Worm (Caenorhabditis elegans) whole organism, L4 larva: ENCODE data around the gene F16G10.9.

ENCODE experiments used
- F26F4.8 ChIP-seq: fragments of 200-800 bp; sonication (Bioruptor generic); conservative IDR thresholded peaks from 2 replicates; pipeline ENCODE4 v1.3.6; 2022; ENCODE audit warnings: missing genetic modification characterization, missing compliant biosample characterization
- R02D3.7 ChIP-seq: fragments of 150-350 bp; sonication (generic microtip); optimal IDR thresholded peaks from 3 replicates; lab custom pipeline; 2014; ENCODE audit warnings: missing biosample characterization, missing genetic modification characterization
- T20F7.1 ChIP-seq: fragments of 200-800 bp; sonication (Bioruptor generic); optimal IDR thresholded peaks from 2 replicates; lab custom pipeline; 2018; ENCODE audit warnings: mild to moderate bottlenecking, missing genetic modification characterization, missing compliant biosample characterization
- Y48G9A.11 ChIP-seq: fragments of 200-800 bp; sonication (Bioruptor generic); IDR thresholded peaks from 2 replicates; pipeline ENCODE4 v1.3.6; 2022; ENCODE audit warnings: missing genetic modification reagents, missing genetic modification characterization, missing compliant biosample characterization
- ZK337.2 ChIP-seq: fragments of 200-800 bp; sonication (Bioruptor generic); IDR thresholded peaks from 2 replicates; pipeline ENCODE4 v1.3.6; 2022; ENCODE audit warnings: missing genetic modification reagents, missing genetic modification characterization, missing compliant biosample characterization
- aha-1 ChIP-seq: fragments of 150-350 bp; peaks from one replicate; lab custom pipeline; 2014; ENCODE audit warnings: missing biosample characterization, missing genetic modification characterization
- aly-2 ChIP-seq: sonication (generic microtip); optimal IDR thresholded peaks from 2 replicates; lab custom pipeline; 2018; ENCODE audit warnings: missing biosample characterization, missing genetic modification characterization
- ceh-20 ChIP-seq: fragments of 200-800 bp; sonication (Bioruptor generic); IDR thresholded peaks from 2 replicates; pipeline ENCODE4 v1.3.6; 2022; ENCODE audit warnings: missing genetic modification reagents, missing genetic modification characterization, missing compliant biosample characterization
- ceh-28 ChIP-seq: fragments of 150-350 bp; optimal IDR thresholded peaks from 2 replicates; lab custom pipeline; 2014; ENCODE audit warnings: missing biosample characterization, missing genetic modification reagents, missing genetic modification characterization
- ceh-82 ChIP-seq: sonication (generic microtip); optimal IDR thresholded peaks from 2 replicates; lab custom pipeline; 2017; ENCODE audit warnings: missing biosample characterization, missing genetic modification characterization
- ctbp-1 ChIP-seq: fragments of 200-800 bp; sonication (Bioruptor generic); IDR thresholded peaks from 2 replicates; pipeline ENCODE4 v1.3.6; 2022; ENCODE audit warnings: missing genetic modification reagents, missing genetic modification characterization, missing compliant biosample characterization
- daf-19 ChIP-seq: fragments of 200-800 bp; sonication (Bioruptor generic); conservative IDR thresholded peaks from 2 replicates; pipeline ENCODE4 v1.3.6; 2022; ENCODE audit warnings: missing genetic modification characterization, missing compliant biosample characterization
- daf-8 ChIP-seq: fragments of 200-800 bp; sonication (Bioruptor generic); IDR thresholded peaks from 2 replicates; pipeline ENCODE4 v1.3.6; 2022; ENCODE audit warnings: missing genetic modification characterization, missing compliant biosample characterization
- dmd-6 ChIP-seq: fragments of 200-800 bp; sonication (Bioruptor generic); IDR thresholded peaks from 2 replicates; pipeline ENCODE4 v1.3.6; 2022; ENCODE audit warnings: missing genetic modification reagents, missing genetic modification characterization, missing compliant biosample characterization
- dpl-1 ChIP-seq: fragments of 150-350 bp; optimal IDR thresholded peaks from 2 replicates; lab custom pipeline; 2014; ENCODE audit warnings: missing biosample characterization, missing genetic modification reagents, missing genetic modification characterization
- duxl-1 ChIP-seq: sonication (generic microtip); optimal IDR thresholded peaks from 2 replicates; lab custom pipeline; 2016; ENCODE audit warnings: mild to moderate bottlenecking, missing genetic modification characterization, moderate library complexity, missing compliant biosample characterization; ENCODE audit not compliant: poor library complexity
- dve-1 ChIP-seq: sonication (generic microtip); optimal IDR thresholded peaks from 2 replicates; lab custom pipeline; 2017; ENCODE audit warnings: antibody characterized with exemption, mild to moderate bottlenecking, missing genetic modification characterization, missing compliant biosample characterization; ENCODE audit not compliant: insufficient read depth
- egl-27 ChIP-seq: sonication (generic microtip); optimal IDR thresholded peaks from 3 replicates; lab custom pipeline; 2017; ENCODE audit warnings: missing biosample characterization, missing genetic modification reagents, missing genetic modification characterization
- fos-1 ChIP-seq: fragments of 150-350 bp; optimal IDR thresholded peaks from 2 replicates; lab custom pipeline; 2014; ENCODE audit warnings: missing biosample characterization, missing genetic modification characterization
- hif-1 ChIP-seq, 2 experiments: sonication (generic microtip); optimal IDR thresholded peaks; 2 replicates each; lab custom pipeline; 2016 to 2017; ENCODE audit warnings: missing compliant biosample characterization in 2 of 2, missing genetic modification characterization in 2 of 2, missing genetic modification reagents in 2 of 2, missing genotype in 2 of 2, mild to moderate bottlenecking in 1 of 2
- hlh-30 ChIP-seq: sonication (generic microtip); optimal IDR thresholded peaks from 2 replicates; lab custom pipeline; 2017; ENCODE audit warnings: antibody characterized with exemption, mild to moderate bottlenecking, missing genetic modification characterization, missing compliant biosample characterization; ENCODE audit not compliant: insufficient read depth
- hmg-1.1 ChIP-seq: fragments of 200-800 bp; sonication (Bioruptor generic); IDR thresholded peaks from 2 replicates; pipeline ENCODE4 v1.3.6; 2022; ENCODE audit warnings: missing genetic modification reagents, missing genetic modification characterization, missing compliant biosample characterization
- lin-1 ChIP-seq: fragments of 200-800 bp; sonication (Bioruptor generic); IDR thresholded peaks from 2 replicates; pipeline ENCODE4 v1.3.6; 2022; ENCODE audit warnings: missing genetic modification reagents, missing genetic modification characterization, missing compliant biosample characterization
- lin-13 ChIP-seq: fragments of 150-350 bp; optimal IDR thresholded peaks from 2 replicates; lab custom pipeline; 2014; ENCODE audit warnings: missing biosample characterization, missing genetic modification reagents, missing genetic modification characterization
- lin-15B ChIP-seq: fragments of 150-350 bp; sonication (generic microtip); optimal IDR thresholded peaks from 3 replicates; lab custom pipeline; 2014; ENCODE audit warnings: missing biosample characterization, missing genetic modification characterization
- lin-29 ChIP-seq: fragments of 200-800 bp; sonication (Bioruptor generic); IDR thresholded peaks from 2 replicates; pipeline ENCODE4 v1.3.6; 2022; ENCODE audit warnings: missing genetic modification reagents, missing genetic modification characterization, missing compliant biosample characterization
- mdl-1 ChIP-seq, 2 experiments: fragments of 150-350 bp in 1 of 2; sonication (generic microtip) in 1 of 2; optimal IDR thresholded peaks; 2 replicates each; lab custom pipeline; 2014 to 2017; ENCODE audit warnings: missing biosample characterization in 2 of 2, missing genetic modification characterization in 2 of 2
- mdt-29 ChIP-seq: fragments of 200-800 bp; sonication (Bioruptor generic); IDR thresholded peaks from 2 replicates; pipeline ENCODE4 v1.3.6; 2022; ENCODE audit warnings: missing genetic modification reagents, missing genetic modification characterization, missing compliant biosample characterization
- mxl-2 ChIP-seq: fragments of 200-800 bp; sonication (Bioruptor generic); conservative IDR thresholded peaks from 2 replicates; pipeline ENCODE4 v1.3.6; 2022; ENCODE audit warnings: missing genetic modification reagents, missing genetic modification characterization, missing compliant biosample characterization
- nhr-102 ChIP-seq: sonication (generic microtip); optimal IDR thresholded peaks from 2 replicates; lab custom pipeline; 2016; ENCODE audit warnings: mild to moderate bottlenecking, missing genetic modification characterization, moderate library complexity, missing compliant biosample characterization
- nhr-111 ChIP-seq: fragments of 200-800 bp; sonication (Bioruptor generic); optimal IDR thresholded peaks from 2 replicates; lab custom pipeline; 2018; ENCODE audit warnings: mild to moderate bottlenecking, missing genetic modification characterization, missing compliant biosample characterization
- nhr-41 ChIP-seq: fragments of 200-800 bp; sonication (Bioruptor generic); IDR thresholded peaks from 2 replicates; pipeline ENCODE4 v1.3.6; 2022; ENCODE audit warnings: missing genetic modification reagents, missing genetic modification characterization, missing compliant biosample characterization
- nhr-76 ChIP-seq: fragments of 150-350 bp; optimal IDR thresholded peaks from 2 replicates; lab custom pipeline; 2014; ENCODE audit warnings: missing biosample characterization, missing genetic modification characterization
- nhr-77 ChIP-seq: fragments of 150-350 bp; optimal IDR thresholded peaks from 2 replicates; lab custom pipeline; 2014; ENCODE audit warnings: missing biosample characterization, missing genetic modification characterization
- set-16 ChIP-seq: fragments of 200-800 bp; sonication (Bioruptor generic); IDR thresholded peaks from 2 replicates; pipeline ENCODE4 v1.3.6; 2022; ENCODE audit warnings: missing genetic modification reagents, missing genetic modification characterization, missing compliant biosample characterization
- spr-3 ChIP-seq: fragments of 200-800 bp; sonication (Bioruptor generic); optimal IDR thresholded peaks from 2 replicates; lab custom pipeline; 2018; ENCODE audit warnings: mild to moderate bottlenecking, missing genetic modification characterization, missing compliant biosample characterization
- tag-97 ChIP-seq: fragments of 200-800 bp; sonication (Bioruptor generic); IDR thresholded peaks from 2 replicates; pipeline ENCODE4 v1.3.6; 2022; ENCODE audit warnings: missing genetic modification characterization, missing compliant biosample characterization
- unc-62 ChIP-seq, 3 experiments: fragments of 150-350 bp in 1 of 3; sonication (generic microtip); optimal IDR thresholded peaks in 2 of 3; peaks in 1 of 3; 1 replicate in 1 of 3; 2 replicates in 2 of 3; lab custom pipeline; 2014 to 2017; ENCODE audit warnings: missing biosample characterization in 3 of 3, missing genetic modification characterization in 3 of 3, missing genetic modification reagents in 3 of 3, missing genotype in 1 of 3
- zag-1 ChIP-seq: fragments of 150-350 bp; optimal IDR thresholded peaks from 2 replicates; lab custom pipeline; 2014; ENCODE audit warnings: missing biosample characterization, missing genetic modification characterization
- zfp-2 ChIP-seq: sonication (generic microtip); optimal IDR thresholded peaks from 2 replicates; lab custom pipeline; 2016; ENCODE audit warnings: mild to moderate bottlenecking, missing genetic modification characterization, missing compliant biosample characterization

Gene F16G10.9

DNA sequence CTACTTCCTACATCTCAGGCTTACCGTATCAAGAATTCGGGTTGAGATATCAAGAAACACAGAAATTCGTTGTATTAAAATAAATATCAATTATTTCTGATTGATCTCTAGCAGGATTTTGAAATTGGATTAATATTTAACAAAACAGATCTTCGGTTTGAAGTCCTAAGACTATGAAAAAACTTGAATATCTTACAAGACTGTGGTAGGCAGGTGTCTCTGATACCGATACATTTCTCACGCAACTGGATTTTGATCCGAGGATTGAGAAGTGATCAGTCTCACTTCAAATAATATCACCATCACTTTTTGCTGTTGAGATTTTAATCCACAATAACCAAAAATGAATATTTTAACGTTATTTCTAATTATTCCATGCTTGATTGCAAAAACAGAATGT is 38.7 kb downstream of the F16G10.9 start, which contains the start of gene F43C11.4:
Gene F43C11.4 (plus strand): TSS at position 301 of the 400 bp plus-strand sequence.
- TF ChIP-seq nhr-41 (GFP tag; lab: Robert Waterston, UW), result no peak
- TF ChIP-seq nhr-102 (tag; lab: Kevin White, UChicago), result no peak
- TF ChIP-seq mxl-2 (GFP tag; lab: Robert Waterston, UW), result no peak
- no peak for TF ChIP-seq F26F4.8 (GFP tag; lab: Robert Waterston, UW)
- no peak for TF ChIP-seq lin-1 (GFP tag; lab: Robert Waterston, UW)
- TF ChIP-seq ZK337.2, result no peak
- no peak for TF ChIP-seq nhr-76 (tag; lab: Kevin White, UChicago)
- no peak for TF ChIP-seq egl-27 (tag; lab: Kevin White, UChicago)
- TF ChIP-seq mdl-1 (tag; optimal IDR thresholded peaks at IDR 0.05; lab: Kevin White, UChicago), result no peak
- no peak for TF ChIP-seq mdt-29
- no peak for TF ChIP-seq ceh-82
- TF ChIP-seq dve-1, result no peak
- TF ChIP-seq lin-29, result no peak
- no peak for TF ChIP-seq ceh-20 (GFP tag; lab: Robert Waterston, UW)
- no peak for TF ChIP-seq zag-1
- no peak for TF ChIP-seq unc-62 (GFP tag; optimal IDR thresholded peaks at IDR 0.05 in 1 of 2; lab: Kevin White, UChicago)
- no peak for TF ChIP-seq unc-62 (tag; optimal IDR thresholded peaks at IDR 0.05; lab: Kevin White, UChicago)
- no peak for TF ChIP-seq daf-8 (GFP tag; lab: Robert Waterston, UW)

DNA sequence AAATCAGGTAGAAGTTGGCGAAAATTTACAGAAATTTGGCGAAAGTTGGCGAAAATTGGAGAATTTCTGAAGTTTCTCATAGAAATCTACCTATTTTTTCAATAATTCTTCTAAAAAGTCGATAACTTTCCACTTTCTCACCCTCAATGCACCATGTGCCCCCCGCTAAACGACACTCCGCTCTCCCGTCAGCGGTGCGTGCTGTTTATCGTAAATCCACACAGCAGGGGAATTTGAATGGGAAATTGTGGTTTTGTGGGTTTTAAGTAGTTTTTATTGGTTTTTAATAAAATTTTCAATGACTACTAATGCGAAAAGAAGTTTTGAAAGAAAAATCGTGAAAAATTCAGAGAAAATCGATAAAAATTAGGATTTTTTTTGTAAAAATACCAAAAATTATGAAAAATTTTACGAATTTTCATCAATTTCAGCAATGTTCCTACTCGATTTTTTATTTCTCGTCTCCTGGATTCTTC is 43.4 kb downstream of the F16G10.9 start, which contains the start of gene F43C11.6:
Gene F43C11.6 (plus strand): TSS at position 426 of the 476 bp plus-strand sequence.
- TF ChIP-seq nhr-102 (tag; lab: Kevin White, UChicago), result no peak
- TF ChIP-seq ctbp-1 (GFP tag; lab: Robert Waterston, UW), result no peak
- TF ChIP-seq R02D3.7, result peak; percentile 67
- no peak for TF ChIP-seq lin-15B
- TF ChIP-seq set-16, result no peak
- peak; percentile 71 for TF ChIP-seq aha-1 (tag; lab: Kevin White, UChicago)
- TF ChIP-seq nhr-77 (tag; lab: Kevin White, UChicago), result peak; percentile 21
- no peak for TF ChIP-seq lin-13 (GFP tag; lab: Kevin White, UChicago)
- no peak for TF ChIP-seq hmg-1.1 (GFP tag; lab: Robert Waterston, UW)
- no peak for TF ChIP-seq hif-1 (tag; optimal IDR thresholded peaks at IDR 0.05; lab: Kevin White, UChicago)
- no peak for TF ChIP-seq zfp-2
- TF ChIP-seq T20F7.1 (GFP tag; lab: Kevin White, UChicago), result peak; percentile 94
- peak; percentile 38 for TF ChIP-seq dpl-1 (GFP tag; lab: Kevin White, UChicago)
- TF ChIP-seq tag-97 (GFP tag; lab: Robert Waterston, UW), result no peak
- TF ChIP-seq Y48G9A.11 (GFP tag; lab: Robert Waterston, UW), result peak; percentile 67
- TF ChIP-seq ceh-28 (tag; lab: Kevin White, UChicago), result no peak
- TF ChIP-seq dmd-6, result no peak
- no peak for TF ChIP-seq aly-2 (tag; lab: Kevin White, UChicago)
- TF ChIP-seq duxl-1, result peak; percentile 20
- TF ChIP-seq nhr-111 (GFP tag; lab: Kevin White, UChicago), result no peak
- TF ChIP-seq spr-3 (GFP tag; lab: Kevin White, UChicago), result no peak
- TF ChIP-seq daf-19 (GFP tag; lab: Robert Waterston, UW), result no peak
- TF ChIP-seq fos-1 (tag; lab: Kevin White, UChicago), result no peak
- peak; percentile 59 for TF ChIP-seq hlh-30
